Fruit fly (Drosophila melanogaster) whole organism, embryonic: ENCODE measurements around the gene CG4880.

ENCODE experiments used
- CG10209 ChIP-seq: fragments of 200-800 bp; sonication (Bioruptor generic); optimal IDR thresholded peaks from 3 replicates; lab custom pipeline; 2017; ENCODE audit warnings: missing biosample characterization, mild to moderate bottlenecking, missing genetic modification characterization, missing genetic modification reagents
- CG1024 ChIP-seq: fragments of 200-800 bp; sonication (Bioruptor generic); IDR thresholded peaks from 2 replicates; pipeline ENCODE4 v1.3.6; 2022; ENCODE audit warnings: missing biosample characterization, missing genetic modification characterization
- CG11247 ChIP-seq: fragments of 200-800 bp; sonication (Bioruptor generic); IDR thresholded peaks from 2 replicates; pipeline ENCODE4 v1.3.6; 2022; ENCODE audit warnings: missing biosample characterization, missing genetic modification characterization
- CG12769 ChIP-seq: fragments of 200-800 bp; sonication (Bioruptor generic); optimal IDR thresholded peaks from 2 replicates; lab custom pipeline; 2019; ENCODE audit warnings: missing biosample characterization, mild to moderate bottlenecking, missing genetic modification characterization, moderate library complexity
- CG12942 ChIP-seq: fragments of 200-800 bp; sonication (Bioruptor generic); optimal IDR thresholded peaks from 3 replicates; lab custom pipeline; 2016; ENCODE audit warnings: missing biosample characterization, missing genetic modification characterization
- CG13894 ChIP-seq: fragments of 200-800 bp; sonication (Bioruptor generic); optimal IDR thresholded peaks from 3 replicates; lab custom pipeline; 2018; ENCODE audit warnings: missing biosample characterization, mild to moderate bottlenecking, missing genetic modification characterization, moderate library complexity
- CG14710 ChIP-seq: fragments of 200-800 bp; sonication (Bioruptor generic); optimal IDR thresholded peaks from 3 replicates; lab custom pipeline; 2019; ENCODE audit warnings: missing biosample characterization, mild to moderate bottlenecking, missing genetic modification characterization, moderate library complexity
- CG17328 ChIP-seq: fragments of 200-800 bp; sonication (Bioruptor generic); IDR thresholded peaks from 2 replicates; pipeline ENCODE4 v1.3.6; 2022; ENCODE audit warnings: missing biosample characterization, missing genetic modification characterization
- CG1832 ChIP-seq: fragments of 200-800 bp; sonication (Bioruptor generic); optimal IDR thresholded peaks from 2 replicates; lab custom pipeline; 2017; ENCODE audit warnings: missing biosample characterization, mild to moderate bottlenecking, missing genetic modification characterization, inconsistent platforms
- CG2199 ChIP-seq: fragments of 200-800 bp; sonication (Bioruptor generic); IDR thresholded peaks from 3 replicates; pipeline ENCODE4 v1.3.6; 2022; ENCODE audit warnings: missing biosample characterization, missing genetic modification characterization
- CG30431 ChIP-seq: fragments of 200-800 bp; sonication (Bioruptor generic); optimal IDR thresholded peaks from 2 replicates; lab custom pipeline; 2017; ENCODE audit warnings: missing biosample characterization, missing genetic modification characterization
- CG32767 ChIP-seq: fragments of 200-800 bp; sonication (Bioruptor generic); IDR thresholded peaks from 2 replicates; pipeline ENCODE4 v1.3.6; 2022; ENCODE audit warnings: missing biosample characterization, missing genetic modification characterization
- CG33213 ChIP-seq: fragments of 200-800 bp; sonication (Bioruptor generic); optimal IDR thresholded peaks from 3 replicates; lab custom pipeline; 2016; ENCODE audit warnings: missing biosample characterization, missing genetic modification characterization
- CG33557 ChIP-seq: fragments of 200-800 bp; sonication (Bioruptor generic); optimal IDR thresholded peaks from 2 replicates; lab custom pipeline; 2019; ENCODE audit warnings: missing biosample characterization, mild to moderate bottlenecking, missing genetic modification characterization, moderate library complexity
- CG34376 ChIP-seq: fragments of 200-800 bp; sonication (Bioruptor generic); optimal IDR thresholded peaks from 2 replicates; lab custom pipeline; 2018; ENCODE audit warnings: missing biosample characterization, mild to moderate bottlenecking, missing genetic modification characterization
- CG5953 ChIP-seq: fragments of 200-800 bp; sonication (Bioruptor generic); IDR thresholded peaks from 2 replicates; pipeline ENCODE4 v1.3.6; 2022; ENCODE audit warnings: missing biosample characterization, missing genetic modification characterization
- CG6175 ChIP-seq: fragments of 200-800 bp; sonication (Bioruptor generic); IDR thresholded peaks from 3 replicates; pipeline ENCODE4 v1.3.6; 2022; ENCODE audit warnings: missing biosample characterization, missing genetic modification characterization
- CG8924 ChIP-seq: fragments of 200-800 bp; optimal IDR thresholded peaks from 3 replicates; lab custom pipeline; 2019; ENCODE audit warnings: missing biosample characterization, mild to moderate bottlenecking, missing genetic modification characterization, moderate library complexity
- CkIIα-i1 ChIP-seq: fragments of 200-800 bp; sonication (Bioruptor generic); IDR thresholded peaks from 2 replicates; pipeline ENCODE4 v1.3.6; 2022; ENCODE audit warnings: missing biosample characterization, missing genetic modification characterization
- D19B ChIP-seq: fragments of 200-800 bp; sonication (Bioruptor generic); optimal IDR thresholded peaks from 2 replicates; lab custom pipeline; 2017; ENCODE audit warnings: missing biosample characterization, mild to moderate bottlenecking, missing genetic modification characterization
- Dip2 ChIP-seq: fragments of 200-800 bp; sonication (Bioruptor generic); IDR thresholded peaks from 2 replicates; pipeline ENCODE4 v1.3.6; 2022; ENCODE audit warnings: missing biosample characterization, missing genetic modification characterization
- Doc3 ChIP-seq: fragments of 200-800 bp; sonication (Bioruptor generic); IDR thresholded peaks from 3 replicates; pipeline ENCODE4 v1.3.6; 2022; ENCODE audit warnings: missing biosample characterization, missing genetic modification characterization; ENCODE audit not compliant: partially characterized antibody
- Dp ChIP-seq: fragments of 200-800 bp; sonication (Bioruptor generic); optimal IDR thresholded peaks from 2 replicates; lab custom pipeline; 2018; ENCODE audit warnings: missing biosample characterization, mild to moderate bottlenecking, missing genetic modification characterization, moderate library complexity
- Fer2 ChIP-seq: fragments of 200-800 bp; sonication (Bioruptor generic); optimal IDR thresholded peaks from 2 replicates; lab custom pipeline; 2018; ENCODE audit warnings: missing biosample characterization, mild to moderate bottlenecking, missing genetic modification characterization, moderate library complexity
- HLH4C ChIP-seq: fragments of 200-800 bp; sonication (Bioruptor generic); IDR thresholded peaks from 3 replicates; pipeline ENCODE4 v1.3.6; 2022; ENCODE audit warnings: missing biosample characterization, missing genetic modification characterization; ENCODE audit not compliant: partially characterized antibody
- Med ChIP-seq: fragments of 200-800 bp; sonication (Bioruptor generic); peaks from one replicate; lab custom pipeline; 2016; ENCODE audit warnings: missing biosample characterization, missing genetic modification characterization, mild to moderate bottlenecking, inconsistent platforms, moderate library complexity
- Oli ChIP-seq: fragments of 200-800 bp; sonication (Bioruptor generic); optimal IDR thresholded peaks from 2 replicates; lab custom pipeline; 2018; ENCODE audit warnings: missing biosample characterization, mild to moderate bottlenecking, missing genetic modification characterization, moderate library complexity
- Optix ChIP-seq: fragments of 200-800 bp; sonication (Bioruptor generic); IDR thresholded peaks from 3 replicates; pipeline ENCODE4 v1.3.6; 2022; ENCODE audit warnings: missing biosample characterization, missing genetic modification characterization
- Taf1 ChIP-seq: fragments of 200-800 bp; sonication (Bioruptor generic); IDR thresholded peaks from 2 replicates; pipeline ENCODE4 v1.3.6; 2022; ENCODE audit warnings: missing biosample characterization, missing genetic modification characterization
- Xrp1 ChIP-seq: fragments of 200-800 bp; sonication (Bioruptor generic); IDR thresholded peaks from 2 replicates; pipeline ENCODE4 v1.3.6; 2022; ENCODE audit warnings: missing biosample characterization, missing genetic modification characterization
- ci ChIP-seq: fragments of 200-800 bp; sonication (Bioruptor generic); IDR thresholded peaks from 3 replicates; pipeline ENCODE4 v1.3.6; 2022; ENCODE audit warnings: missing biosample characterization, missing genetic modification characterization
- crp ChIP-seq, 2 experiments: fragments of 200-800 bp; sonication (Bioruptor generic); optimal IDR thresholded peaks; 2 replicates in 1 of 2; 3 replicates in 1 of 2; lab custom pipeline; 2017; ENCODE audit warnings: missing biosample characterization in 2 of 2, missing genetic modification characterization in 2 of 2, mild to moderate bottlenecking in 1 of 2, moderate library complexity in 1 of 2
- cwo ChIP-seq: fragments of 200-800 bp; sonication (Bioruptor generic); optimal IDR thresholded peaks from 3 replicates; lab custom pipeline; 2017; ENCODE audit warnings: missing biosample characterization, missing genetic modification characterization, mild to moderate bottlenecking, moderate library complexity, missing genetic modification reagents
- esg ChIP-seq: fragments of 200-800 bp; sonication (Bioruptor generic); conservative IDR thresholded peaks from 2 replicates; pipeline ENCODE4 v1.3.6; 2022; ENCODE audit warnings: missing biosample characterization, missing genetic modification characterization
- exex ChIP-seq: fragments of 200-800 bp; sonication (Bioruptor generic); optimal IDR thresholded peaks from 4 replicates; lab custom pipeline; 2018; ENCODE audit warnings: missing biosample characterization, mild to moderate bottlenecking, missing genetic modification characterization, moderate library complexity
- gfzf ChIP-seq: fragments of 200-800 bp; sonication (Bioruptor generic); optimal IDR thresholded peaks from 2 replicates; lab custom pipeline; 2016; ENCODE audit warnings: missing biosample characterization, mild to moderate bottlenecking, missing genetic modification characterization, moderate library complexity
- gro ChIP-seq: fragments of 200-800 bp; sonication (Bioruptor generic); optimal IDR thresholded peaks from 2 replicates; lab custom pipeline; 2016; ENCODE audit warnings: missing biosample characterization, missing genetic modification characterization
- inv ChIP-seq: fragments of 200-800 bp; sonication (Bioruptor generic); IDR thresholded peaks from 2 replicates; pipeline ENCODE4 v1.3.6; 2022; ENCODE audit warnings: missing biosample characterization, missing genetic modification characterization; ENCODE audit not compliant: partially characterized antibody
- jumu ChIP-seq: fragments of 200-800 bp; sonication (Bioruptor generic); optimal IDR thresholded peaks from 3 replicates; lab custom pipeline; 2016; ENCODE audit warnings: missing biosample characterization, missing genetic modification characterization
- mirr ChIP-seq: fragments of 200-800 bp; sonication (Bioruptor generic); optimal IDR thresholded peaks from 3 replicates; lab custom pipeline; 2018; ENCODE audit warnings: missing biosample characterization, mild to moderate bottlenecking, missing genetic modification characterization
- nerfin-2 ChIP-seq: fragments of 200-800 bp; sonication (Bioruptor generic); IDR thresholded peaks from 2 replicates; pipeline ENCODE4 v1.3.6; 2022; ENCODE audit warnings: missing biosample characterization, missing genetic modification characterization; ENCODE audit not compliant: partially characterized antibody
- otp ChIP-seq: fragments of 200-800 bp; sonication (Bioruptor generic); IDR thresholded peaks from 3 replicates; pipeline ENCODE4, ENCODE4 v1.3.6; 2022; ENCODE audit warnings: missing biosample characterization, missing genetic modification characterization
- pnt ChIP-seq: fragments of 200-800 bp; sonication (Bioruptor generic); optimal IDR thresholded peaks from 3 replicates; lab custom pipeline; 2016; ENCODE audit warnings: missing biosample characterization, missing genetic modification characterization
- pum ChIP-seq: fragments of 200-800 bp; sonication (Bioruptor generic); optimal IDR thresholded peaks from 2 replicates; lab custom pipeline; 2016; ENCODE audit warnings: missing biosample characterization, missing genetic modification characterization
- sens ChIP-seq: fragments of 200-800 bp; sonication (Bioruptor generic); peaks from one replicate; lab custom pipeline; 2016; ENCODE audit warnings: missing biosample characterization, missing genetic modification characterization
- slbo ChIP-seq: fragments of 200-800 bp; sonication (Bioruptor generic); IDR thresholded peaks from 2 replicates; pipeline ENCODE4 v1.3.6; 2022; ENCODE audit warnings: missing biosample characterization, missing genetic modification characterization
- tna ChIP-seq: fragments of 200-800 bp; sonication (Bioruptor generic); IDR thresholded peaks from 2 replicates; pipeline ENCODE4 v1.3.6; 2022; ENCODE audit warnings: missing biosample characterization, missing genetic modification characterization; ENCODE audit not compliant: partially characterized antibody
- zen2 ChIP-seq: fragments of 200-800 bp; sonication (Bioruptor generic); IDR thresholded peaks from 3 replicates; pipeline ENCODE4 v1.3.6; 2022; ENCODE audit warnings: missing biosample characterization, missing genetic modification characterization; ENCODE audit not compliant: partially characterized antibody

CG4880 gene

dm6 chrX:16886551-16886950 lies at the start of gene CG4880, which contains the start of gene DENR (continued):
- TF ChIP-seq Xrp1 (GFP tag; lab: Robert Waterston, UW) (no peak), CG1832 (GFP tag; lab: Kevin White, UChicago) (no peak), gfzf (GFP tag; lab: Kevin White, UChicago) (peak; percentile 55), crp (GFP tag; optimal IDR thresholded peaks at IDR 0.05; lab: Kevin White, UChicago) (no peak), CG6175 (GFP tag; lab: Robert Waterston, UW) (no peak), Fer2 (no peak), CG14710 (peak; percentile 36), Dp (GFP tag; lab: Kevin White, UChicago) (peak; percentile 16), CG11247 (GFP tag; lab: Robert Waterston, UW) (no peak)

dm6 chrX:16837588-16838178 lies 48.9 kb upstream of the CG4880 start:
- TF ChIP-seq otp (GFP tag; lab: Robert Waterston, UW) (no peak), CG10209 (GFP tag; lab: Kevin White, UChicago) (no peak), gro (no peak), Taf1 (GFP tag; lab: Robert Waterston, UW) (0 out of 2 replicates have a peak, but pooled peaks have one; percentile 18), jumu (GFP tag; lab: Kevin White, UChicago) (no peak), CG33557 (GFP tag; lab: Kevin White, UChicago) (no peak), mirr (GFP tag; lab: Kevin White, UChicago) (peak; percentile 5), Doc3 (GFP tag; lab: Robert Waterston, UW) (no peak), CG2199 (GFP tag; lab: Robert Waterston, UW) (0 out of 3 replicates have a peak, but pooled peaks have one; percentile 16), CG13894 (tag; lab: Kevin White, UChicago) (peak; percentile 79), slbo (GFP tag; lab: Robert Waterston, UW) (no peak), CG8924 (tag; lab: Kevin White, UChicago) (no peak), CG12769 (tag; lab: Kevin White, UChicago) (peak; percentile 34), cwo (GFP tag; lab: Kevin White, UChicago) (peak; percentile 6), exex (tag; lab: Kevin White, UChicago) (peak; percentile 3), tna (peak; percentile 45; the same call in 1 of the 2 replicates), Oli (tag; lab: Kevin White, UChicago) (no peak), CG14710 (no peak), CG17328 (no peak), inv (peak; percentile 16; the same call in 1 of the 2 replicates), Dip2 (GFP tag; lab: Robert Waterston, UW) (no peak), esg (GFP tag; lab: Robert Waterston, UW) (no peak), Med (GFP tag; lab: Kevin White, UChicago) (peak; percentile 53), D19B (peak; percentile 63), CG12942 (GFP tag; lab: Kevin White, UChicago) (no peak), CG34376 (GFP tag; lab: Kevin White, UChicago) (peak; percentile 12), CG33213 (no peak), HLH4C (GFP tag; lab: Robert Waterston, UW) (peak; percentile 58; the same call in 2 of the 3 replicates), CG5953 (GFP tag; lab: Robert Waterston, UW) (no peak), zen2 (no peak), pnt (GFP tag; lab: Kevin White, UChicago) (no peak), ci (GFP tag; lab: Robert Waterston, UW) (0 out of 3 replicates have a peak, but pooled peaks have one; percentile 45), CG30431 (no peak), sens (peak; percentile 31), nerfin-2 (GFP tag; lab: Robert Waterston, UW) (peak; percentile 53; the same call in 1 of the 2 replicates), CkIIα-i1 (GFP tag; lab: Robert Waterston, UW) (no peak), pum (GFP tag; lab: Kevin White, UChicago) (no peak), CG32767 (GFP tag; lab: Robert Waterston, UW) (no peak), Optix (no peak), CG1024 (GFP tag; lab: Robert Waterston, UW) (no peak)
